Worm (Caenorhabditis elegans) whole organism, L3 larva: ENCODE measurements around the gene pha-4.
A peak's percentile ranks its signal among the peaks of the same experiment; 100 is the strongest.

Experiments
- R02D3.7 ChIP-seq: fragments of 150-350 bp; optimal IDR thresholded peaks from 2 replicates; lab custom pipeline; 2014; ENCODE audit warnings: missing biosample characterization, missing genetic modification characterization
- ZK546.5 ChIP-seq: sonication (generic microtip); optimal IDR thresholded peaks from 2 replicates; lab custom pipeline; 2017; ENCODE audit warnings: missing biosample characterization, missing genetic modification characterization
- aly-2 ChIP-seq: fragments of 150-350 bp; optimal IDR thresholded peaks from 2 replicates; lab custom pipeline; 2014; ENCODE audit warnings: missing biosample characterization, missing genetic modification characterization
- ama-1 ChIP-seq: fragments of 150-350 bp; optimal IDR thresholded peaks from 2 replicates; lab custom pipeline; 2018
- ceh-16 ChIP-seq: sonication (generic microtip); optimal IDR thresholded peaks from 2 replicates; lab custom pipeline; 2017; ENCODE audit warnings: missing biosample characterization, missing genetic modification characterization
- ceh-28 ChIP-seq: fragments of 150-350 bp; optimal IDR thresholded peaks from 2 replicates; lab custom pipeline; 2014; ENCODE audit warnings: missing biosample characterization, missing genetic modification reagents, missing genetic modification characterization
- ceh-82 ChIP-seq: fragments of 150-350 bp; optimal IDR thresholded peaks from 2 replicates; lab custom pipeline; 2014; ENCODE audit warnings: missing biosample characterization, missing genetic modification characterization
- ceh-9 ChIP-seq: sonication (generic microtip); optimal IDR thresholded peaks from 2 replicates; lab custom pipeline; 2018; ENCODE audit warnings: missing biosample characterization, missing genetic modification characterization
- daf-12 ChIP-seq: fragments of 150-350 bp; optimal IDR thresholded peaks from 2 replicates; lab custom pipeline; 2014; ENCODE audit warnings: missing biosample characterization, missing genetic modification reagents, missing genetic modification characterization
- egl-27 ChIP-seq: sonication (generic microtip); optimal IDR thresholded peaks from 4 replicates; lab custom pipeline; 2017; ENCODE audit warnings: missing biosample characterization, missing genetic modification reagents, missing genetic modification characterization
- egl-5 ChIP-seq: fragments of 150-350 bp; optimal IDR thresholded peaks from 2 replicates; lab custom pipeline; 2017; ENCODE audit warnings: missing biosample characterization, missing genetic modification reagents, missing genetic modification characterization, inconsistent platforms
- elt-1 ChIP-seq: fragments of 150-350 bp; optimal IDR thresholded peaks from 2 replicates; lab custom pipeline; 2014; ENCODE audit warnings: missing biosample characterization, missing genetic modification characterization
- elt-2 ChIP-seq: sonication (generic microtip); optimal IDR thresholded peaks from 2 replicates; lab custom pipeline; 2016; ENCODE audit warnings: missing genetic modification reagents, mild to moderate bottlenecking, missing genetic modification characterization, missing compliant biosample characterization
- elt-3 ChIP-seq, 3 experiments: fragments of 150-350 bp in 1 of 3; sonication (generic microtip) in 2 of 3; optimal IDR thresholded peaks; 2 replicates in 2 of 3; 4 replicates in 1 of 3; lab custom pipeline; 2014 to 2017; ENCODE audit warnings: missing biosample characterization in 3 of 3, missing genetic modification characterization in 3 of 3
- eor-1 ChIP-seq, 2 experiments: fragments of 150-350 bp; optimal IDR thresholded peaks; 2 replicates each; lab custom pipeline; 2014 to 2018; ENCODE audit warnings: missing biosample characterization in 2 of 2, missing genetic modification characterization in 2 of 2
- fkh-10 ChIP-seq: sonication (generic microtip); optimal IDR thresholded peaks from 2 replicates; lab custom pipeline; 2017; ENCODE audit warnings: missing biosample characterization, missing genetic modification reagents, missing genetic modification characterization
- fkh-2 ChIP-seq: fragments of 150-350 bp; optimal IDR thresholded peaks from 2 replicates; lab custom pipeline; 2014; ENCODE audit warnings: missing biosample characterization, missing genetic modification reagents, missing genetic modification characterization
- lin-15B ChIP-seq: fragments of 150-350 bp; optimal IDR thresholded peaks from 2 replicates; lab custom pipeline; 2014; ENCODE audit warnings: missing biosample characterization, missing genetic modification characterization
- lsy-12 ChIP-seq: sonication (generic microtip); optimal IDR thresholded peaks from 2 replicates; lab custom pipeline; 2016; ENCODE audit warnings: mild to moderate bottlenecking, missing genetic modification characterization, missing compliant biosample characterization
- mml-1 ChIP-seq: fragments of 150-350 bp; sonication (generic microtip); optimal IDR thresholded peaks from 3 replicates; lab custom pipeline; 2014; ENCODE audit warnings: missing biosample characterization, missing genetic modification characterization
- nfya-1 ChIP-seq: sonication (generic microtip); optimal IDR thresholded peaks from 2 replicates; lab custom pipeline; 2017; ENCODE audit warnings: missing genetic modification characterization, mild to moderate bottlenecking, missing compliant biosample characterization, antibody characterized with exemption, moderate library complexity; ENCODE audit not compliant: insufficient read depth
- nhr-23 ChIP-seq: fragments of 150-350 bp; optimal IDR thresholded peaks from 2 replicates; lab custom pipeline; 2014; ENCODE audit warnings: missing biosample characterization, missing genetic modification reagents, missing genetic modification characterization
- nhr-237 ChIP-seq: fragments of 150-350 bp; optimal IDR thresholded peaks from 2 replicates; lab custom pipeline; 2014; ENCODE audit warnings: missing biosample characterization, missing genetic modification characterization
- nhr-28 ChIP-seq: fragments of 150-350 bp; optimal IDR thresholded peaks from 2 replicates; lab custom pipeline; 2014; ENCODE audit warnings: missing biosample characterization, missing genetic modification characterization
- nhr-67 ChIP-seq: fragments of 150-350 bp; optimal IDR thresholded peaks from 2 replicates; lab custom pipeline; 2014; ENCODE audit warnings: missing biosample characterization, missing genetic modification characterization
- nhr-77 ChIP-seq: fragments of 150-350 bp; optimal IDR thresholded peaks from 2 replicates; lab custom pipeline; 2014; ENCODE audit warnings: missing biosample characterization, missing genetic modification characterization
- pha-4 ChIP-seq: fragments of 150-350 bp; optimal IDR thresholded peaks from 2 replicates; lab custom pipeline; 2014; ENCODE audit warnings: missing biosample characterization, missing genetic modification reagents, missing genetic modification characterization
- pqm-1 ChIP-seq: fragments of 150-350 bp; optimal IDR thresholded peaks from 2 replicates; lab custom pipeline; 2017; ENCODE audit warnings: missing biosample characterization, missing genetic modification characterization, inconsistent platforms
- snpc-4 ChIP-seq: fragments of 150-350 bp; optimal IDR thresholded peaks from 2 replicates; lab custom pipeline; 2014; ENCODE audit warnings: missing biosample characterization, missing genetic modification characterization
- unc-39 ChIP-seq: sonication (generic microtip); optimal IDR thresholded peaks from 4 replicates; lab custom pipeline; 2017; ENCODE audit warnings: missing biosample characterization, missing genetic modification characterization
- unc-62 ChIP-seq: fragments of 150-350 bp; sonication (generic microtip); optimal IDR thresholded peaks from 4 replicates; lab custom pipeline; 2014; ENCODE audit warnings: missing biosample characterization, missing genetic modification reagents, missing genetic modification characterization
- ztf-4 ChIP-seq: fragments of 150-350 bp; optimal IDR thresholded peaks from 2 replicates; lab custom pipeline; 2014; ENCODE audit warnings: missing biosample characterization, missing genetic modification characterization

The pha-4 gene

ce11 chrV:20747964-20748363 is 4.9 kb upstream of the pha-4 start:
- TF ChIP-seq ztf-4 (tag; lab: Kevin White, UChicago) (no peak), unc-62 (no peak), nhr-77 (tag; lab: Kevin White, UChicago) (no peak), nhr-28 (tag; lab: Kevin White, UChicago) (no peak), ceh-28 (tag; lab: Kevin White, UChicago) (no peak), snpc-4 (no peak), ama-1 (no peak), eor-1 (tag; optimal IDR thresholded peaks at IDR 0.05; lab: Kevin White, UChicago) (no peak), ceh-9 (tag; lab: Kevin White, UChicago) (no peak), lin-15B (no peak), pqm-1 (no peak), aly-2 (tag; lab: Kevin White, UChicago) (no peak), fkh-10 (GFP tag; lab: Kevin White, UChicago) (no peak), mml-1 (tag; lab: Kevin White, UChicago) (no peak), ceh-16 (tag; lab: Kevin White, UChicago) (no peak), unc-39 (tag; lab: Kevin White, UChicago) (no peak)

ce11 chrV:20749098-20749497 is 3.8 kb upstream of the pha-4 start:
- TF ChIP-seq lsy-12 (tag; lab: Kevin White, UChicago), result no peak
- TF ChIP-seq ceh-82, result no peak
- TF ChIP-seq nhr-67 (tag; lab: Kevin White, UChicago), result no peak
- no peak for TF ChIP-seq unc-39 (tag; lab: Kevin White, UChicago)
- no peak for TF ChIP-seq nhr-23 (tag; lab: Kevin White, UChicago)
- no peak for TF ChIP-seq elt-2 (tag; lab: Kevin White, UChicago)
- TF ChIP-seq egl-5 (tag; lab: Kevin White, UChicago), result no peak
- TF ChIP-seq ceh-28 (tag; lab: Kevin White, UChicago), result no peak
- TF ChIP-seq, all 47 proteins: peak for 0

ce11 chrV:20753838-20754503 is 1.1 kb downstream of the pha-4 start:
- TF ChIP-seq fkh-2 (tag; lab: Kevin White, UChicago) (no peak), R02D3.7 (tag; lab: Kevin White, UChicago) (no peak), nhr-23 (tag; lab: Kevin White, UChicago) (no peak), aly-2 (tag; lab: Kevin White, UChicago) (no peak), snpc-4 (no peak), daf-12 (tag; lab: Kevin White, UChicago) (no peak), elt-2 (tag; lab: Kevin White, UChicago) (peak; percentile 68), elt-3 (tag; optimal IDR thresholded peaks at IDR 0.05; lab: Kevin White, UChicago) (no peak), lsy-12 (tag; lab: Kevin White, UChicago) (no peak), ceh-82 (no peak), lin-15B (no peak), eor-1 (tag; optimal IDR thresholded peaks at IDR 0.05; lab: Kevin White, UChicago) (no peak), ceh-28 (tag; lab: Kevin White, UChicago) (peak; percentile 54), pqm-1 (peak; percentile 44), nhr-237 (tag; lab: Kevin White, UChicago) (no peak)

- no peak for TF ChIP-seq elt-1 (tag; lab: Kevin White, UChicago)
- no peak for TF ChIP-seq ZK546.5 (tag; lab: Kevin White, UChicago)
- TF ChIP-seq pqm-1, result peak; percentile 47
- TF ChIP-seq pha-4 (tag; lab: Kevin White, UChicago), result peak; percentile 65
- no peak for TF ChIP-seq unc-62
- no peak for TF ChIP-seq egl-27 (tag; lab: Kevin White, UChicago)
- peak; percentile 18 for TF ChIP-seq elt-2 (tag; lab: Kevin White, UChicago)
These were observed 2.6 kb downstream of the pha-4 start for ce11 chrV:20755494-20755893.

ce11 chrV:20756385-20756996 is 3.6 kb downstream of the pha-4 start:
- TF ChIP-seq mml-1 (tag; lab: Kevin White, UChicago) (no peak), pha-4 (tag; lab: Kevin White, UChicago) (peak; percentile 100), nfya-1 (tag; lab: Kevin White, UChicago) (peak; percentile 30)
